Worm (Caenorhabditis elegans) whole organism, young adult: ENCODE results near the gene nhr-134.

Experiments
- F23B12.7 ChIP-seq: sonication (generic microtip); optimal IDR thresholded peaks from 2 replicates; lab custom pipeline; 2017; ENCODE audit warnings: missing genetic modification characterization, mild to moderate bottlenecking, missing compliant biosample characterization, antibody characterized with exemption, moderate library complexity; ENCODE audit not compliant: insufficient read depth
- F37B4.10 ChIP-seq: fragments of 200-800 bp; sonication (Bioruptor generic); IDR thresholded peaks from 2 replicates; pipeline ENCODE4 v1.3.6; 2022; ENCODE audit warnings: missing genetic modification characterization, missing compliant biosample characterization
- F49E8.2 ChIP-seq: sonication (generic microtip); optimal IDR thresholded peaks from 3 replicates; lab custom pipeline; 2017; ENCODE audit warnings: missing genetic modification characterization, mild to moderate bottlenecking, missing compliant biosample characterization, antibody characterized with exemption, moderate library complexity; ENCODE audit not compliant: insufficient read depth
- F55B11.4 ChIP-seq: sonication (generic microtip); optimal IDR thresholded peaks from 2 replicates; lab custom pipeline; 2016; ENCODE audit warnings: missing compliant biosample characterization, missing genetic modification characterization, borderline replicate concordance; ENCODE audit not compliant: insufficient read depth
- F57A8.1 ChIP-seq: fragments of 200-800 bp; sonication (Bioruptor generic); optimal IDR thresholded peaks from 2 replicates; lab custom pipeline; 2018; ENCODE audit warnings: mild to moderate bottlenecking, missing genetic modification characterization, moderate library complexity, missing compliant biosample characterization
- T07F8.4 ChIP-seq: sonication (generic microtip); optimal IDR thresholded peaks from 2 replicates; lab custom pipeline; 2016; ENCODE audit warnings: mild to moderate bottlenecking, missing genetic modification characterization, moderate library complexity, missing compliant biosample characterization
- T26A5.8 ChIP-seq: sonication (generic microtip); optimal IDR thresholded peaks from 2 replicates; lab custom pipeline; 2016; ENCODE audit warnings: missing genetic modification characterization, missing compliant biosample characterization
- Y53F4B.3 ChIP-seq: fragments of 200-800 bp; sonication (Bioruptor generic); IDR thresholded peaks from 2 replicates; pipeline ENCODE4 v1.3.6; 2022; ENCODE audit warnings: missing genetic modification reagents, missing genetic modification characterization, missing compliant biosample characterization
- Y56A3A.18 ChIP-seq: fragments of 200-800 bp; sonication (Bioruptor generic); IDR thresholded peaks from 2 replicates; pipeline ENCODE4 v1.3.6; 2022; ENCODE audit warnings: missing genetic modification reagents, missing genetic modification characterization, missing compliant biosample characterization
- ZK185.1 ChIP-seq: sonication (generic microtip); optimal IDR thresholded peaks from 2 replicates; lab custom pipeline; 2016; ENCODE audit warnings: mild to moderate bottlenecking, missing genetic modification characterization, missing compliant biosample characterization; ENCODE audit not compliant: poor library complexity, severe bottlenecking
- ama-1 ChIP-seq, 3 experiments: fragments of 150-350 bp in 1 of 3; sonication (generic microtip) in 2 of 3; optimal IDR thresholded peaks; 2 replicates each; lab custom pipeline; 2014 to 2018; ENCODE audit warnings: missing biosample characterization in 2 of 3, missing genetic modification characterization in 2 of 3, missing genetic modification reagents in 2 of 3
- attf-3 ChIP-seq: fragments of 200-800 bp; sonication (Bioruptor generic); conservative IDR thresholded peaks from 2 replicates; pipeline ENCODE4 v1.3.6; 2022; ENCODE audit warnings: missing genetic modification reagents, missing genetic modification characterization, missing compliant biosample characterization
- bed-2 ChIP-seq: fragments of 200-800 bp; sonication (Bioruptor generic); IDR thresholded peaks from 2 replicates; pipeline ENCODE4 v1.3.6; 2022; ENCODE audit warnings: missing genetic modification reagents, missing genetic modification characterization, missing compliant biosample characterization
- ccch-3 ChIP-seq: fragments of 200-800 bp; sonication (Bioruptor generic); optimal IDR thresholded peaks from 2 replicates; lab custom pipeline; 2018; ENCODE audit warnings: mild to moderate bottlenecking, missing genetic modification characterization, missing compliant biosample characterization
- cebp-1 ChIP-seq, 2 experiments: fragments of 200-800 bp in 1 of 2; sonication (Bioruptor generic) in 1 of 2; sonication (generic microtip) in 1 of 2; IDR thresholded peaks in 1 of 2; optimal IDR thresholded peaks in 1 of 2; 2 replicates each; pipeline versions ENCODE4 v1.3.6 to Lab custom; 2017 to 2022; ENCODE audit warnings: missing compliant biosample characterization in 2 of 2, missing genetic modification characterization in 2 of 2, mild to moderate bottlenecking in 1 of 2, missing genetic modification reagents in 1 of 2, moderate library complexity in 1 of 2
- ceh-100 ChIP-seq: fragments of 200-800 bp; sonication (Bioruptor generic); IDR thresholded peaks from 2 replicates; pipeline ENCODE4 v1.3.6; 2022; ENCODE audit warnings: missing genetic modification reagents, missing genetic modification characterization, missing compliant biosample characterization
- ceh-79 ChIP-seq: sonication (generic microtip); optimal IDR thresholded peaks from 2 replicates; lab custom pipeline; 2017; ENCODE audit warnings: mild to moderate bottlenecking, missing genetic modification characterization, missing compliant biosample characterization
- ceh-91 ChIP-seq: fragments of 200-800 bp; sonication (Bioruptor generic); IDR thresholded peaks from 2 replicates; pipeline ENCODE4 v1.3.6; 2022; ENCODE audit warnings: missing genetic modification reagents, missing genetic modification characterization, missing compliant biosample characterization
- chd-7 ChIP-seq: sonication (generic microtip); optimal IDR thresholded peaks from 2 replicates; lab custom pipeline; 2016; ENCODE audit warnings: mild to moderate bottlenecking, missing genetic modification characterization, moderate library complexity, missing compliant biosample characterization
- dox-1 ChIP-seq: fragments of 200-800 bp; sonication (Bioruptor generic); IDR thresholded peaks from 2 replicates; pipeline ENCODE4 v1.3.6; 2022; ENCODE audit warnings: missing genetic modification reagents, missing genetic modification characterization, missing compliant biosample characterization
- efl-1 ChIP-seq: fragments of 150-350 bp; optimal IDR thresholded peaks from 2 replicates; lab custom pipeline; 2014; ENCODE audit warnings: missing biosample characterization, missing genetic modification reagents, missing genetic modification characterization
- egl-18 ChIP-seq: fragments of 200-800 bp; sonication (Bioruptor generic); IDR thresholded peaks from 2 replicates; pipeline ENCODE4 v1.3.6; 2022; ENCODE audit warnings: missing genetic modification reagents, missing genetic modification characterization, missing compliant biosample characterization
- egrh-3 ChIP-seq: fragments of 200-800 bp; sonication (Bioruptor generic); IDR thresholded peaks from 2 replicates; pipeline ENCODE4 v1.3.6; 2022; ENCODE audit warnings: missing genetic modification reagents, missing genetic modification characterization, missing compliant biosample characterization
- ets-4 ChIP-seq: fragments of 200-800 bp; sonication (Bioruptor generic); optimal IDR thresholded peaks from 2 replicates; lab custom pipeline; 2018; ENCODE audit warnings: mild to moderate bottlenecking, missing genetic modification characterization, missing compliant biosample characterization
- him-1 ChIP-seq: sonication (generic microtip); optimal IDR thresholded peaks from 2 replicates; lab custom pipeline; 2016; ENCODE audit warnings: missing genotype, missing genetic modification reagents, missing genetic modification characterization, missing compliant biosample characterization
- hmg-1.2 ChIP-seq: fragments of 200-800 bp; sonication (Bioruptor generic); IDR thresholded peaks from 2 replicates; pipeline ENCODE4 v1.3.6; 2022; ENCODE audit warnings: missing genetic modification reagents, missing genetic modification characterization, missing compliant biosample characterization
- hrde-1 ChIP-seq: sonication (generic microtip); optimal IDR thresholded peaks from 2 replicates; lab custom pipeline; 2016; ENCODE audit warnings: missing genetic modification characterization, mild to moderate bottlenecking, missing compliant biosample characterization, moderate library complexity, missing genotype, missing genetic modification reagents, borderline replicate concordance
- lin-26 ChIP-seq: fragments of 200-800 bp; sonication (Bioruptor generic); IDR thresholded peaks from 2 replicates; pipeline ENCODE4 v1.3.6; 2022; ENCODE audit warnings: missing genetic modification reagents, missing genetic modification characterization, missing compliant biosample characterization
- lin-40 ChIP-seq: sonication (generic microtip); optimal IDR thresholded peaks from 2 replicates; lab custom pipeline; 2016; ENCODE audit warnings: missing genetic modification characterization, mild to moderate bottlenecking, missing compliant biosample characterization, missing genotype, missing genetic modification reagents
- mcd-1 ChIP-seq: fragments of 200-800 bp; sonication (Bioruptor generic); IDR thresholded peaks from 2 replicates; pipeline ENCODE4 v1.3.6; 2022; ENCODE audit warnings: missing genetic modification reagents, missing genetic modification characterization, missing compliant biosample characterization
- mes-4 ChIP-seq: sonication (generic microtip); optimal IDR thresholded peaks from 2 replicates; lab custom pipeline; 2016; ENCODE audit warnings: missing genotype, missing genetic modification characterization, missing compliant biosample characterization
- nfyb-1 ChIP-seq: fragments of 200-800 bp; sonication (Bioruptor generic); IDR thresholded peaks from 2 replicates; pipeline ENCODE4 v1.3.6; 2022; ENCODE audit warnings: missing genetic modification reagents, missing genetic modification characterization, missing compliant biosample characterization
- nhr-179 ChIP-seq: sonication (generic microtip); optimal IDR thresholded peaks from 2 replicates; lab custom pipeline; 2016; ENCODE audit warnings: mild to moderate bottlenecking, missing genetic modification characterization, missing compliant biosample characterization
- nhr-27 ChIP-seq: fragments of 200-800 bp; sonication (Bioruptor generic); optimal IDR thresholded peaks from 2 replicates; lab custom pipeline; 2018; ENCODE audit warnings: mild to moderate bottlenecking, missing genetic modification characterization, moderate library complexity, missing compliant biosample characterization
- nhr-90 ChIP-seq: sonication (generic microtip); optimal IDR thresholded peaks from 2 replicates; lab custom pipeline; 2016; ENCODE audit warnings: missing genotype, mild to moderate bottlenecking, missing genetic modification characterization, missing compliant biosample characterization
- pbrm-1 ChIP-seq: fragments of 200-800 bp; sonication (Bioruptor generic); IDR thresholded peaks from 2 replicates; pipeline ENCODE4 v1.3.6; 2022; ENCODE audit warnings: missing genetic modification reagents, missing genetic modification characterization, missing compliant biosample characterization
- repo-1 ChIP-seq: sonication (generic microtip); optimal IDR thresholded peaks from 2 replicates; lab custom pipeline; 2017; ENCODE audit warnings: mild to moderate bottlenecking, missing genetic modification characterization, missing compliant biosample characterization
- sea-2 ChIP-seq: fragments of 200-800 bp; sonication (Bioruptor generic); IDR thresholded peaks from 2 replicates; pipeline ENCODE4 v1.3.6; 2022; ENCODE audit warnings: missing genetic modification characterization, missing compliant biosample characterization
- snpc-1.1 ChIP-seq: sonication (generic microtip); optimal IDR thresholded peaks from 2 replicates; lab custom pipeline; 2017; ENCODE audit warnings: missing genetic modification characterization, mild to moderate bottlenecking, missing compliant biosample characterization, antibody characterized with exemption, moderate library complexity, missing genotype, missing genetic modification reagents; ENCODE audit not compliant: insufficient read depth
- sptf-2 ChIP-seq: fragments of 200-800 bp; sonication (Bioruptor generic); optimal IDR thresholded peaks from 2 replicates; lab custom pipeline; 2018; ENCODE audit warnings: mild to moderate bottlenecking, missing genetic modification characterization, missing compliant biosample characterization
- tlf-1 ChIP-seq: fragments of 200-800 bp; sonication (Bioruptor generic); optimal IDR thresholded peaks from 2 replicates; lab custom pipeline; 2018; ENCODE audit warnings: mild to moderate bottlenecking, missing genetic modification characterization, missing compliant biosample characterization
- zim-3 ChIP-seq: sonication (generic microtip); optimal IDR thresholded peaks from 2 replicates; lab custom pipeline; 2017; ENCODE audit warnings: mild to moderate bottlenecking, missing genetic modification characterization, moderate library complexity, missing compliant biosample characterization
- ztf-25 ChIP-seq: fragments of 200-800 bp; sonication (Bioruptor generic); IDR thresholded peaks from 2 replicates; pipeline ENCODE4 v1.3.6; 2022; ENCODE audit warnings: missing genetic modification reagents, missing genetic modification characterization, missing compliant biosample characterization
- ztf-26 ChIP-seq: sonication (generic microtip); optimal IDR thresholded peaks from 2 replicates; lab custom pipeline; 2017; ENCODE audit warnings: missing genetic modification characterization, missing compliant biosample characterization

The nhr-134 gene

DNA sequence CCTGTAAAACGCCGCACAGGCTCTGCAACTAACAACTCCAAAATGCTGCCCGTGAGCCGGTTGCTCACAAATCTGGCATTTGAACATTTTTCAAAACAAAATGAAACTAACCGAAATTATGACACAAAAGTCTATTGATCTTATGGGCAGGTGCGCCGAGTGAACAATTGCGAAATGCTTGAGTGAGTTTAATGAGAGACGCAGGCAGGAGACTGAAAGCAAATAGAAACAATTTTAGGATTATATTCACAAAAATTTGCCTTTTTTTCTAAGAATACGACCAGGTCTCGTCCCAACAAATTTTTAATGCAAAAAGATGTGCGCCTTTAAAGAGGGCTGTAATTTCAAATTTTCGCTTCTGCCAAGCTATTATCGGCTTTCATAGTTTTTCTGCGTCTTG is 33.4 kb downstream of the nhr-134 start, which contains the start of gene nhr-183:
Gene nhr-183 (minus strand): TSS at position 180 of the 400 bp plus-strand sequence.
- peak; percentile 69; the same call in 1 of the 2 replicates for TF ChIP-seq cebp-1 (GFP tag; IDR thresholded peaks at IDR 0.05; lab: Robert Waterston, UW)
- peak; percentile 90 for TF ChIP-seq cebp-1 (tag; optimal IDR thresholded peaks at IDR 0.05; lab: Kevin White, UChicago)
- TF ChIP-seq him-1 (tag; lab: Kevin White, UChicago) = no peak

DNA sequence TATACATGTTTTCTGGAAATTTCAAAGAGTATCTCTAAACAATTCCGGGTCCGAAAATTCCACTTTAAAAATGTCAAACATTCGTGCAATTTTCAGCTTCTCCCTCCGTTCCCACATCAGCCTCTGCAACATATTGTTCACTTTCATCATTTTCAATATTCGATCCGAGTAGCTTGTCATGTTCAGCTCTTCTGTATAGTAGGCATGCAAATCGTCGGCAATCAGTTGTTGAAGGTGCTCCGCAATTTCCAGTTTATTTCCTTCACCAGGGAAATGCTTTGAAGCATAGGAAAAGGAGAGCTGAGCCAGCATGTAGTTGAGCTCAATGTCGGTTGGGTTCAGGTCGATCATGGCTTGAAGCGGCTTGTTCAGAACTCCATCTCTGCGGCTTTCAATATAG is 33.9 kb downstream of the nhr-134 start:
- no peak for TF ChIP-seq nfyb-1
- TF ChIP-seq efl-1 (GFP tag; lab: Kevin White, UChicago) = no peak
- TF ChIP-seq F57A8.1 (GFP tag; lab: Kevin White, UChicago) = no peak
- TF ChIP-seq ceh-79 (tag; lab: Kevin White, UChicago) = no peak
- no peak for TF ChIP-seq sea-2 (GFP tag; lab: Robert Waterston, UW)
- TF ChIP-seq repo-1 (tag; lab: Kevin White, UChicago) = no peak
- no peak for TF ChIP-seq mes-4 (tag; lab: Kevin White, UChicago)
- no peak for TF ChIP-seq ztf-25 (GFP tag; lab: Robert Waterston, UW)
- TF ChIP-seq egrh-3 (GFP tag; lab: Robert Waterston, UW) = no peak
- no peak for TF ChIP-seq hmg-1.2 (GFP tag; lab: Robert Waterston, UW)
- TF ChIP-seq ztf-26 (tag; lab: Kevin White, UChicago) = no peak
- TF ChIP-seq T26A5.8 (tag; lab: Kevin White, UChicago) = no peak

DNA sequence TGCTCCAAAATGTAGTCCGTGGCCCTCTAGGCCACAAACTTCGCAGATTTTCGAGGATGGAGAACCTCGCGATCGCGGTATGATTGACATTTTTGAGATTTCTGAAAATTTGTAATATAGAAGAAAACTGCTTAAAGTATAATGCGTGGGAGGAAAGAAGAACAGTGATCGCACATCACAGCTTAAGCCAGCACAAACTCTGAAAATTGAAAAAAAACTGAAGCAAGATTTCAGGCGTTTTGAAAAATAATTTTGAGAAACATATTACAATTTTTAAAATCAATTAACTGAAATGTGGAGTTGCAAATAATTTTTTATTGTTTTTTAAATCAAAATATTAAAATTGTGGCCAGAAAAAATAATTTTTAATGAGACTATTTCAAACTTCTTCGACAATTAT is 35.9 kb downstream of the nhr-134 start, which contains the start of gene nhr-275:
Gene nhr-275 (minus strand): TSS at position 101 of the 400 bp plus-strand sequence.
- TF ChIP-seq attf-3 (GFP tag; lab: Robert Waterston, UW) (no peak), ceh-100 (GFP tag; lab: Robert Waterston, UW) (no peak), pbrm-1 (GFP tag; lab: Robert Waterston, UW) (no peak), ama-1 (optimal IDR thresholded peaks at IDR 0.05; lab: Kevin White, UChicago) (no peak), ama-1 (GFP tag; optimal IDR thresholded peaks at IDR 0.05; lab: Kevin White, UChicago) (no peak), ets-4 (GFP tag; lab: Kevin White, UChicago) (no peak), ceh-91 (GFP tag; lab: Robert Waterston, UW) (no peak), snpc-1.1 (tag; lab: Kevin White, UChicago) (no peak), Y56A3A.18 (GFP tag; lab: Robert Waterston, UW) (no peak), bed-2 (no peak), nhr-27 (tag; lab: Kevin White, UChicago) (no peak), Y53F4B.3 (GFP tag; lab: Robert Waterston, UW) (no peak), zim-3 (tag; lab: Kevin White, UChicago) (no peak), F23B12.7 (no peak), mcd-1 (GFP tag; lab: Robert Waterston, UW) (no peak), nhr-179 (no peak), ztf-26 (tag; lab: Kevin White, UChicago) (no peak), lin-40 (tag; lab: Kevin White, UChicago) (no peak), chd-7 (tag; lab: Kevin White, UChicago) (no peak)

ce11 chrV:2271750-2272149 is 40.7 kb downstream of the nhr-134 start, which contains the start of gene Y5H2A.1:
TSS of gene Y5H2A.1 (minus strand) at chrV:2271850.
- no peak for TF ChIP-seq dox-1 (GFP tag; lab: Robert Waterston, UW)
- TF ChIP-seq lin-26 (GFP tag; lab: Robert Waterston, UW) = no peak
- TF ChIP-seq ccch-3 (GFP tag; lab: Kevin White, UChicago) = no peak
- no peak for TF ChIP-seq hrde-1 (tag; lab: Kevin White, UChicago)
- TF ChIP-seq nhr-90 (tag; lab: Kevin White, UChicago) = no peak
- no peak for TF ChIP-seq T07F8.4
- no peak for TF ChIP-seq ZK185.1
- TF ChIP-seq F49E8.2 (tag; lab: Kevin White, UChicago) = no peak
- TF ChIP-seq F55B11.4 (tag; lab: Kevin White, UChicago) = no peak
- no peak for TF ChIP-seq F37B4.10 (GFP tag; lab: Robert Waterston, UW)
- no peak for TF ChIP-seq sptf-2 (GFP tag; lab: Kevin White, UChicago)
- TF ChIP-seq tlf-1 (GFP tag; lab: Kevin White, UChicago) = no peak
- no peak for TF ChIP-seq egl-18 (GFP tag; lab: Robert Waterston, UW)
